Fruit fly (Drosophila melanogaster) whole organism, embryonic: ENCODE data around the gene Vav.

ENCODE experiments used
- B-H2 ChIP-seq: fragments of 200-800 bp; sonication (Bioruptor generic); optimal IDR thresholded peaks from 2 replicates; lab custom pipeline; 2018; ENCODE audit warnings: missing biosample characterization, mild to moderate bottlenecking, missing genetic modification characterization
- BEAF-32 ChIP-seq: fragments of 200-800 bp; sonication (Bioruptor generic); optimal IDR thresholded peaks from 3 replicates; lab custom pipeline; 2017; ENCODE audit warnings: missing biosample characterization, missing genetic modification characterization, mild to moderate bottlenecking, moderate library complexity, missing genetic modification reagents
- Bdp1 ChIP-seq: fragments of 200-800 bp; sonication (Bioruptor generic); optimal IDR thresholded peaks from 3 replicates; lab custom pipeline; 2016; ENCODE audit warnings: missing biosample characterization, missing genetic modification characterization
- CG1024 ChIP-seq: fragments of 200-800 bp; sonication (Bioruptor generic); IDR thresholded peaks from 2 replicates; pipeline ENCODE4 v1.3.6; 2022; ENCODE audit warnings: missing biosample characterization, missing genetic modification characterization
- CG17829 ChIP-seq: fragments of 200-800 bp; optimal IDR thresholded peaks from 2 replicates; lab custom pipeline; 2019; ENCODE audit warnings: missing biosample characterization, mild to moderate bottlenecking, missing genetic modification characterization, moderate library complexity
- CG1832 ChIP-seq: fragments of 200-800 bp; sonication (Bioruptor generic); optimal IDR thresholded peaks from 2 replicates; lab custom pipeline; 2017; ENCODE audit warnings: missing biosample characterization, mild to moderate bottlenecking, missing genetic modification characterization, inconsistent platforms
- CG2202 ChIP-seq: fragments of 200-800 bp; sonication (Bioruptor generic); optimal IDR thresholded peaks from 2 replicates; lab custom pipeline; 2018; ENCODE audit warnings: missing biosample characterization, mild to moderate bottlenecking, missing genetic modification characterization
- CG2712 ChIP-seq: fragments of 200-800 bp; optimal IDR thresholded peaks from 3 replicates; lab custom pipeline; 2019; ENCODE audit warnings: missing biosample characterization, mild to moderate bottlenecking, missing genetic modification characterization, moderate library complexity
- CG34422 ChIP-seq: fragments of 200-800 bp; sonication (Bioruptor generic); IDR thresholded peaks from 3 replicates; pipeline ENCODE4 v1.3.6; 2022; ENCODE audit warnings: missing biosample characterization, missing genetic modification characterization
- CG43689 ChIP-seq: fragments of 200-800 bp; sonication (Bioruptor generic); IDR thresholded peaks from 2 replicates; pipeline ENCODE4 v1.3.6; 2022; ENCODE audit warnings: missing biosample characterization, missing genetic modification characterization
- CG6654 ChIP-seq: fragments of 200-800 bp; sonication (Bioruptor generic); optimal IDR thresholded peaks from 2 replicates; lab custom pipeline; 2017; ENCODE audit warnings: missing biosample characterization, mild to moderate bottlenecking, missing genetic modification characterization
- CG6683 ChIP-seq: fragments of 200-800 bp; sonication (Bioruptor generic); optimal IDR thresholded peaks from 2 replicates; lab custom pipeline; 2017; ENCODE audit warnings: missing biosample characterization, mild to moderate bottlenecking, missing genetic modification characterization, missing genetic modification reagents
- CG6791 ChIP-seq: fragments of 200-800 bp; sonication (Bioruptor generic); IDR thresholded peaks from 3 replicates; pipeline ENCODE4 v1.3.6; 2022; ENCODE audit warnings: missing biosample characterization, missing genetic modification characterization; ENCODE audit not compliant: partially characterized antibody
- CG7271 ChIP-seq: fragments of 200-800 bp; sonication (Bioruptor generic); optimal IDR thresholded peaks from 2 replicates; lab custom pipeline; 2018; ENCODE audit warnings: missing biosample characterization, mild to moderate bottlenecking, missing genetic modification characterization, moderate library complexity
- CG7745 ChIP-seq: fragments of 200-800 bp; sonication (Bioruptor generic); optimal IDR thresholded peaks from 2 replicates; lab custom pipeline; 2018; ENCODE audit warnings: missing biosample characterization, mild to moderate bottlenecking, missing genetic modification characterization, moderate library complexity
- CG7928 ChIP-seq: fragments of 200-800 bp; sonication (Bioruptor generic); optimal IDR thresholded peaks from 2 replicates; lab custom pipeline; 2017; ENCODE audit warnings: missing biosample characterization, mild to moderate bottlenecking, missing genetic modification characterization
- CG8478 ChIP-seq: fragments of >200 bp; optimal IDR thresholded peaks from 2 replicates; lab custom pipeline; 2018
- CrebB ChIP-seq: fragments of 200-800 bp; sonication (Bioruptor generic); optimal IDR thresholded peaks from 3 replicates; lab custom pipeline; 2018; ENCODE audit warnings: missing biosample characterization, mild to moderate bottlenecking, missing genetic modification characterization
- Drgx ChIP-seq: fragments of 200-800 bp; sonication (Bioruptor generic); IDR thresholded peaks from 2 replicates; pipeline ENCODE4 v1.3.6; 2022; ENCODE audit warnings: missing biosample characterization, missing genetic modification characterization
- E2f2 ChIP-seq: fragments of 200-800 bp; sonication (Bioruptor generic); IDR thresholded peaks from 2 replicates; pipeline ENCODE4 v1.3.6; 2022; ENCODE audit warnings: missing biosample characterization, missing genetic modification characterization
- Eip74EF ChIP-seq, 2 experiments: fragments of 200-800 bp in 1 of 2; fragments of >200 bp in 1 of 2; sonication (Bioruptor generic) in 1 of 2; optimal IDR thresholded peaks; 2 replicates each; lab custom pipeline; 2017 to 2019; ENCODE audit warnings: missing biosample characterization in 2 of 2, missing genetic modification characterization in 2 of 2, mild to moderate bottlenecking in 1 of 2, moderate library complexity in 1 of 2
- HLHmδ ChIP-seq: fragments of 200-800 bp; sonication (Bioruptor generic); optimal IDR thresholded peaks from 2 replicates; lab custom pipeline; 2018; ENCODE audit warnings: missing biosample characterization, mild to moderate bottlenecking, missing genetic modification characterization, moderate library complexity
- Jarid2 ChIP-seq: fragments of 200-800 bp; sonication (Bioruptor generic); optimal IDR thresholded peaks from 3 replicates; lab custom pipeline; 2017; ENCODE audit warnings: mild to moderate bottlenecking, missing biosample characterization, missing genetic modification reagents, missing genetic modification characterization
- Lhr ChIP-seq: fragments of 200-800 bp; sonication (Bioruptor generic); optimal IDR thresholded peaks from 3 replicates; lab custom pipeline; 2017; ENCODE audit warnings: mild to moderate bottlenecking, missing biosample characterization, missing genetic modification reagents, missing genetic modification characterization
- Lpt ChIP-seq: fragments of >200 bp; optimal IDR thresholded peaks from 2 replicates; lab custom pipeline; 2018; ENCODE audit warnings: missing biosample characterization, missing genetic modification characterization
- MESR4 ChIP-seq: fragments of 200-800 bp; sonication (Bioruptor generic); optimal IDR thresholded peaks from 2 replicates; lab custom pipeline; 2018; ENCODE audit warnings: missing biosample characterization, mild to moderate bottlenecking, missing genetic modification characterization, moderate library complexity
- NC2β ChIP-seq: fragments of 200-800 bp; sonication (Bioruptor generic); optimal IDR thresholded peaks from 2 replicates; lab custom pipeline; 2016; ENCODE audit warnings: missing biosample characterization, missing genetic modification characterization
- Optix ChIP-seq: fragments of 200-800 bp; sonication (Bioruptor generic); IDR thresholded peaks from 3 replicates; pipeline ENCODE4 v1.3.6; 2022; ENCODE audit warnings: missing biosample characterization, missing genetic modification characterization
- Sox100B ChIP-seq: fragments of 200-800 bp; sonication (Bioruptor generic); optimal IDR thresholded peaks from 3 replicates; lab custom pipeline; 2018; ENCODE audit warnings: missing biosample characterization, mild to moderate bottlenecking, missing genetic modification characterization
- ase ChIP-seq: fragments of 200-800 bp; sonication (Bioruptor generic); IDR thresholded peaks from 3 replicates; pipeline ENCODE4 v1.3.6; 2022; ENCODE audit warnings: missing biosample characterization, missing genetic modification characterization
- bab2 ChIP-seq: fragments of 200-800 bp; sonication (Bioruptor generic); optimal IDR thresholded peaks from 2 replicates; lab custom pipeline; 2016; ENCODE audit warnings: missing biosample characterization, missing genetic modification characterization
- bsh ChIP-seq, 2 experiments: fragments of 200-800 bp; sonication (Bioruptor generic); optimal IDR thresholded peaks; 2 replicates each; lab custom pipeline; 2017 to 2018; ENCODE audit warnings: mild to moderate bottlenecking in 2 of 2, missing biosample characterization in 2 of 2, missing genetic modification characterization in 2 of 2, moderate library complexity in 1 of 2
- chinmo ChIP-seq: fragments of 200-800 bp; sonication (Bioruptor generic); IDR thresholded peaks from 4 replicates; pipeline ENCODE4 v1.3.6; 2022; ENCODE audit warnings: missing biosample characterization, missing genetic modification characterization; ENCODE audit not compliant: partially characterized antibody
- dpn ChIP-seq, 2 experiments: fragments of 200-800 bp; sonication (Bioruptor generic); optimal IDR thresholded peaks; 3 replicates each; lab custom pipeline; 2016; ENCODE audit warnings: missing biosample characterization in 2 of 2, missing genetic modification characterization in 2 of 2
- fu2 ChIP-seq: fragments of 200-800 bp; sonication (Bioruptor generic); optimal IDR thresholded peaks from 2 replicates; lab custom pipeline; 2016; ENCODE audit warnings: missing biosample characterization, missing genetic modification characterization
- gfzf ChIP-seq: fragments of 200-800 bp; sonication (Bioruptor generic); optimal IDR thresholded peaks from 2 replicates; lab custom pipeline; 2016; ENCODE audit warnings: missing biosample characterization, mild to moderate bottlenecking, missing genetic modification characterization, moderate library complexity
- her ChIP-seq: fragments of 200-800 bp; sonication (Bioruptor generic); optimal IDR thresholded peaks from 2 replicates; lab custom pipeline; 2016; ENCODE audit warnings: missing biosample characterization, missing genetic modification characterization
- hkb ChIP-seq, 2 experiments: fragments of 200-800 bp in 1 of 2; fragments of >200 bp in 1 of 2; sonication (Bioruptor generic) in 1 of 2; IDR thresholded peaks in 1 of 2; optimal IDR thresholded peaks in 1 of 2; 2 replicates each; pipeline versions ENCODE4 v1.3.6 to Lab custom; 2017 to 2022; ENCODE audit warnings: missing biosample characterization in 1 of 2, missing genetic modification characterization in 1 of 2
- luna ChIP-seq: fragments of 200-800 bp; sonication (Bioruptor generic); optimal IDR thresholded peaks from 2 replicates; lab custom pipeline; 2016; ENCODE audit warnings: missing biosample characterization, missing genetic modification characterization
- peb ChIP-seq: fragments of 200-800 bp; sonication (Bioruptor generic); IDR thresholded peaks from 2 replicates; pipeline ENCODE4 v1.3.6; 2022; ENCODE audit warnings: missing biosample characterization, missing genetic modification characterization
- phol ChIP-seq: fragments of 200-800 bp; sonication (Bioruptor generic); optimal IDR thresholded peaks from 3 replicates; lab custom pipeline; 2018; ENCODE audit warnings: missing biosample characterization, mild to moderate bottlenecking, missing genetic modification characterization, moderate library complexity
- pzg ChIP-seq: fragments of 200-800 bp; sonication (Bioruptor generic); optimal IDR thresholded peaks from 3 replicates; lab custom pipeline; 2018; ENCODE audit warnings: missing biosample characterization, mild to moderate bottlenecking, missing genetic modification characterization, moderate library complexity
- row ChIP-seq: fragments of 200-800 bp; sonication (Bioruptor generic); IDR thresholded peaks from 3 replicates; pipeline ENCODE4 v1.3.6; 2022; ENCODE audit warnings: missing biosample characterization, missing genetic modification characterization
- sug ChIP-seq: fragments of 200-800 bp; optimal IDR thresholded peaks from 2 replicates; lab custom pipeline; 2019; ENCODE audit warnings: missing biosample characterization, mild to moderate bottlenecking, missing genetic modification characterization, moderate library complexity
- tio ChIP-seq: fragments of 200-800 bp; sonication (Bioruptor generic); optimal IDR thresholded peaks from 2 replicates; lab custom pipeline; 2017; ENCODE audit warnings: missing biosample characterization, missing genetic modification characterization, inconsistent platforms
- trem ChIP-seq: fragments of 200-800 bp; optimal IDR thresholded peaks from 3 replicates; lab custom pipeline; 2019; ENCODE audit warnings: missing biosample characterization, mild to moderate bottlenecking, missing genetic modification characterization, moderate library complexity
- vnd ChIP-seq: fragments of 200-800 bp; sonication (Bioruptor generic); IDR thresholded peaks from 3 replicates; pipeline ENCODE4 v1.3.6; 2022; ENCODE audit warnings: missing biosample characterization, missing genetic modification characterization; ENCODE audit not compliant: partially characterized antibody
- yki ChIP-seq: fragments of >200 bp; optimal IDR thresholded peaks from 3 replicates; lab custom pipeline; 2018

The Vav gene

dm6 chrX:19268484-19269068 is 7.0 kb downstream of the Vav start, which contains the start of gene CG8010 (continued):
- TF ChIP-seq her (GFP tag; lab: Kevin White, UChicago) (peak; percentile 30), CG7928 (peak; percentile 99), CG1832 (no peak), Sox100B (GFP tag; lab: Kevin White, UChicago) (no peak), yki (lab: Kevin White, UChicago) (no peak), hkb (optimal IDR thresholded peaks at IDR 0.05; lab: Kevin White, UChicago) (no peak), hkb (GFP tag; IDR thresholded peaks at IDR 0.05; lab: Robert Waterston, UW) (peak; percentile 34; the same call in 1 of the 2 replicates), CG6654 (GFP tag; lab: Kevin White, UChicago) (no peak), CG6791 (GFP tag; lab: Robert Waterston, UW) (no peak), chinmo (GFP tag; lab: Robert Waterston, UW) (0 out of 4 replicates have a peak, but pooled peaks have one; percentile 67), Optix (no peak), peb (no peak), Lhr (GFP tag; lab: Kevin White, UChicago) (no peak), CG7271 (tag; lab: Kevin White, UChicago) (no peak), sug (tag; lab: Kevin White, UChicago) (peak; percentile 34), CG7745 (no peak), CG8478 (lab: Kevin White, UChicago) (no peak), CG1024 (0 out of 2 replicates have a peak, but pooled peaks have one; percentile 24), Drgx (0 out of 2 replicates have a peak, but pooled peaks have one; percentile 30), luna (no peak)

- TF ChIP-seq MESR4 (peak; percentile 72), NC2β (GFP tag; lab: Kevin White, UChicago) (no peak), dpn (GFP tag; optimal IDR thresholded peaks at IDR 0.05; lab: Kevin White, UChicago) (no peak), CG8478 (lab: Kevin White, UChicago) (no peak), bab2 (GFP tag; lab: Kevin White, UChicago) (no peak), Lhr (GFP tag; lab: Kevin White, UChicago) (peak; percentile 1), fu2 (GFP tag; lab: Kevin White, UChicago) (no peak), row (0 out of 3 replicates have a peak, but pooled peaks have one; percentile 17), B-H2 (GFP tag; lab: Kevin White, UChicago) (no peak), pzg (GFP tag; lab: Kevin White, UChicago) (peak; percentile 53), Eip74EF (GFP tag; optimal IDR thresholded peaks at IDR 0.05; lab: Kevin White, UChicago) (no peak), Lpt (GFP tag; lab: Kevin White, UChicago) (no peak), ase (GFP tag; lab: Robert Waterston, UW) (no peak), CG17829 (no peak), gfzf (GFP tag; lab: Kevin White, UChicago) (peak; percentile 73), vnd (no peak), CG34422 (GFP tag; lab: Robert Waterston, UW) (0 out of 3 replicates have a peak, but pooled peaks have one; percentile 38), phol (tag; lab: Kevin White, UChicago) (peak; percentile 17), CrebB (tag; lab: Kevin White, UChicago) (no peak), CG43689 (GFP tag; lab: Robert Waterston, UW) (no peak), CG2202 (no peak), CG6683 (no peak), BEAF-32 (GFP tag; lab: Kevin White, UChicago) (peak; percentile 6), Bdp1 (GFP tag; lab: Kevin White, UChicago) (no peak), trem (tag; lab: Kevin White, UChicago) (peak; percentile 24), CG2712 (peak; percentile 1), Jarid2 (GFP tag; lab: Kevin White, UChicago) (no peak), E2f2 (GFP tag; lab: Robert Waterston, UW) (peak; percentile 53), bsh (GFP tag; optimal IDR thresholded peaks at IDR 0.05; lab: Kevin White, UChicago) (no peak), HLHmδ (GFP tag; lab: Kevin White, UChicago) (no peak), tio (no peak)
Measured at dm6 chrX:19276489-19277117, 15.0 kb downstream of the Vav start, which contains the start of the genes CG32537 and CG32536. Gene CG32537, minus strand, starts transcription at chrX:19276539. Gene CG32536, minus strand, starts transcription at chrX:19276898.
